Fruit fly (Drosophila melanogaster): ENCODE data around the gene CG4593.

CG4593 gene

DNA sequence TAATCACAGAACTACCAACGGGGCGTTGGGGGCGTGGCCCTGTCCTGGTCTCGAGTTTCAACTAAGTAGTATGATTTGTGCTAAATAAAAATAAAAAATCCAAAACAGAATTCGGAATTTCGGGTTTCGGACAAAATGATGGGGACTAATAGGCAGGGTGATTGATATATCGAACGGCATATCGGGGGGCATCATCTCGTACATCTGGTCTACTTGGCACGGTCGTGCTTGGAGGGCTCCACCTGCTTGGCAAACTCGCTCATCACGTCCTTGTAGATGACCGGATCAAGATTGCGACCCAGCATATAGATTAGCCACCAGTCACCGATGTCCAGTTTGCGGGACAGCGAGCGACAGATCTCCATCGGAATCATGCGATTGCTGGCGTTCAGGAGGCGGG, 39.5 kb upstream of the CG4593 start:
- TF ChIP-seq Hr78 (GFP tag; optimal IDR thresholded peaks at IDR 0.05): no peak
- no peak for TF ChIP-seq Myc (optimal IDR thresholded peaks at IDR 0.05)
- TF ChIP-seq Hr83 (GFP tag; optimal IDR thresholded peaks at IDR 0.05; ENCODE audit: poor library complexity, severe bottlenecking): no peak
- no peak for TF ChIP-seq GATAd (GFP tag; optimal IDR thresholded peaks at IDR 0.05)
- TF ChIP-seq Dfd (GFP tag; optimal IDR thresholded peaks at IDR 0.05): no peak
- TF ChIP-seq tai (GFP tag; optimal IDR thresholded peaks at IDR 0.05): no peak
- no peak for TF ChIP-seq N (GFP tag; optimal IDR thresholded peaks at IDR 0.05)
- no peak for TF ChIP-seq ey (GFP tag; optimal IDR thresholded peaks at IDR 0.05)
- no peak for TF ChIP-seq foxo (GFP tag; optimal IDR thresholded peaks at IDR 0.05)
- TF ChIP-seq Mio (GFP tag; optimal IDR thresholded peaks at IDR 0.05): no peak
- TF ChIP-seq usp (GFP tag; optimal IDR thresholded peaks at IDR 0.05): no peak
- no peak for TF ChIP-seq dl (GFP tag; optimal IDR thresholded peaks at IDR 0.05; ENCODE audit: insufficient read depth in 1 of 2, partially characterized antibody in 2 of 2)
- no peak for TF ChIP-seq Vsx2 (GFP tag; optimal IDR thresholded peaks at IDR 0.05; ENCODE audit: partially characterized antibody)
- no peak for TF ChIP-seq CG32264 (GFP tag; optimal IDR thresholded peaks at IDR 0.05)
- TF ChIP-seq Rel (GFP tag; optimal IDR thresholded peaks at IDR 0.05): no peak
- no peak for TF ChIP-seq Rel (tag; optimal IDR thresholded peaks at IDR 0.05)
- no peak for TF ChIP-seq fru (GFP tag; optimal IDR thresholded peaks at IDR 0.05)
- no peak for TF ChIP-seq Jra (GFP tag; optimal IDR thresholded peaks at IDR 0.05)
- no peak for TF ChIP-seq sv (GFP tag; optimal IDR thresholded peaks at IDR 0.05)

DNA sequence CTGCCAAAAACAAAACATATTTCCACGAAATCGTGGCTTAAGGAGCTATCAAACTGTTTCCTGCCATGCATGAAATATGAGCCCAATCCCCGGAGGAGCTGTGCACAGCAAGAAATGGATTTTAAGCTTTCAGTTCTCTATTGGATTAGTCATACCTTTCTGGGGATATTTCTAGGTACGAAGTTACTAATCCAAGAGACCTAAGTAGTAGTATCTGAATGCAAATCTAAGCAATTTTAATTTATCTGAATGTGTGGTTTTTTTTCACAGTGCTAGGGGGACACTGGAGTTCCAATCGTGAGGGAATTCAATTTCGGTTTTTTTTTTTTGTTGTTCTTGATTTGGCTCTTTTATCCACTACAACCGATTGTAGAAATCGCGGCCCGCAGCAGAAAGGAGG, 37.3 kb upstream of the CG4593 start:
- TF ChIP-seq h (GFP tag; optimal IDR thresholded peaks at IDR 0.05) (peak; percentile 57), br (GFP tag; optimal IDR thresholded peaks at IDR 0.05) (peak; percentile 28), jim (GFP tag; optimal IDR thresholded peaks at IDR 0.05) (no peak), Sp1 (GFP tag; optimal IDR thresholded peaks at IDR 0.05) (peak; percentile 37), Hnf4 (GFP tag; optimal IDR thresholded peaks at IDR 0.05) (peak; percentile 42), OdsH (GFP tag; optimal IDR thresholded peaks at IDR 0.05) (peak; percentile 54), fru (GFP tag; optimal IDR thresholded peaks at IDR 0.05) (peak; percentile 55), rgr (GFP tag; optimal IDR thresholded peaks at IDR 0.05) (peak; percentile 55), Rel (GFP tag; optimal IDR thresholded peaks at IDR 0.05) (no peak), Rel (tag; optimal IDR thresholded peaks at IDR 0.05) (no peak), CG32264 (GFP tag; optimal IDR thresholded peaks at IDR 0.05) (no peak), psq (GFP tag; optimal IDR thresholded peaks at IDR 0.05) (peak; percentile 33), sage (GFP tag; optimal IDR thresholded peaks at IDR 0.05) (no peak), Dfd (GFP tag; optimal IDR thresholded peaks at IDR 0.05) (no peak), CG9705 (GFP tag; optimal IDR thresholded peaks at IDR 0.05) (no peak), ey (GFP tag; optimal IDR thresholded peaks at IDR 0.05) (peak; percentile 48), Hr83 (GFP tag; optimal IDR thresholded peaks at IDR 0.05; ENCODE audit: poor library complexity, severe bottlenecking) (no peak), woc (GFP tag; optimal IDR thresholded peaks at IDR 0.05) (peak; percentile 21), HLH106 (tag; optimal IDR thresholded peaks at IDR 0.05) (peak; percentile 34), foxo (GFP tag; optimal IDR thresholded peaks at IDR 0.05) (peak in 1 of 2 experiments; percentile 63)

DNA sequence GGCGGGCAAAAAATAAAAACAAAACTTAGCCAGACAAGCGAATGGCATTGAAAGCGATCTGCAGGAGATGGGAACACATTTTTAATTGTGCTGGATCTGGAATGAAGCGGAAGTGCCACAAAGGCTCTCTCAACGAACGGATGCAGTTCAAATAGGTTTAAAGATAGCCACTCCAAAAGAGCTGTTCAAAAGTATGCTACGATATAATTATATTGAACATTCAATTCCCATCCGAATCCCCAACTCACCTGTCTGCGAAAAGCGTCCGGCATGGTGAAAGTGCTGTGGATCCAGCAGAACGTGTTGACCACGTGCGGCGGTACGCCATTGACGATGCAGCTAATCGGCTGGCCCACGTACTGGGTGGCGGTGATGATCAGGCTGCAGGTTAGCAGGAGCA, 36.8 kb upstream of the CG4593 start:
- TF ChIP-seq Rel (GFP tag; optimal IDR thresholded peaks at IDR 0.05): no peak
- TF ChIP-seq Rel (tag; optimal IDR thresholded peaks at IDR 0.05): no peak
- no peak for TF ChIP-seq CG9705 (GFP tag; optimal IDR thresholded peaks at IDR 0.05)
- no peak for TF ChIP-seq lola (GFP tag; optimal IDR thresholded peaks at IDR 0.05)
- TF ChIP-seq ey (GFP tag; optimal IDR thresholded peaks at IDR 0.05): no peak
- no peak for TF ChIP-seq Jra (GFP tag; optimal IDR thresholded peaks at IDR 0.05)
- TF ChIP-seq N (GFP tag; optimal IDR thresholded peaks at IDR 0.05): no peak
- no peak for TF ChIP-seq tai (GFP tag; optimal IDR thresholded peaks at IDR 0.05)
- no peak for TF ChIP-seq Hr78 (GFP tag; optimal IDR thresholded peaks at IDR 0.05)
- TF ChIP-seq OdsH (GFP tag; optimal IDR thresholded peaks at IDR 0.05): no peak
- TF ChIP-seq fru (GFP tag; optimal IDR thresholded peaks at IDR 0.05): no peak
- TF ChIP-seq CrebA (GFP tag; optimal IDR thresholded peaks at IDR 0.05; ENCODE audit: borderline replicate concordance): no peak
- TF ChIP-seq dl (GFP tag; optimal IDR thresholded peaks at IDR 0.05; ENCODE audit: insufficient read depth in 1 of 2, partially characterized antibody in 2 of 2): no peak
- no peak for TF ChIP-seq woc (GFP tag; optimal IDR thresholded peaks at IDR 0.05)

DNA sequence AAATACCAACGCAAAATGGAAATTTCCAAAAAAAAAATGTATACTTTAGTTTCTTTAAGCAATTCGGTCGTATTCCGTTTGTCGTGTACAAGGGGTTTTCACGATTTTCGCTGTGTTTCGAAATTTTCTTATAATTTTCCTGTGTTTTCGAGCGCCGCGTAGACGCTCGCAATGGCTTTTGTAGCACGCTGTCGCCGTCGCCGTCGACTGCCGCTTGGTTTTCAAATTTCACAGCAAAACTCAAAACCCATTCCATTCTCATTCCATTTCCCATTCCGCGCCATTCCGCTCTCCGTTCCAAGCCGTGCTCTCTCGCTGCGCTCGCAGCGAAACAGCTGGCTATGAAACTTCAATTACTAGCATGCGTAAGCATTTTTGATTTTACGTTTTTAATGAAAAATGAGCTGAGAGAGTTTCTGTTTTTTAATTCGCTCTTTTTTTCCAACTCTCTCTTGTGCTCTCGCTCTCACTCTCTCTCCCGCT, 32.2 kb upstream of the CG4593 start:
- peak; percentile 4 for TF ChIP-seq HLH106 (tag; optimal IDR thresholded peaks at IDR 0.05)
- TF ChIP-seq Sp1 (GFP tag; optimal IDR thresholded peaks at IDR 0.05): no peak
- TF ChIP-seq N (GFP tag; optimal IDR thresholded peaks at IDR 0.05): no peak
- no peak for TF ChIP-seq jim (GFP tag; optimal IDR thresholded peaks at IDR 0.05)
- no peak for TF ChIP-seq Jra (GFP tag; optimal IDR thresholded peaks at IDR 0.05)
- peak; percentile 24 for TF ChIP-seq psq (GFP tag; optimal IDR thresholded peaks at IDR 0.05)
- peak; percentile 11 to 40 for TF ChIP-seq foxo (GFP tag; optimal IDR thresholded peaks at IDR 0.05)
- no peak for TF ChIP-seq Rel (GFP tag; optimal IDR thresholded peaks at IDR 0.05)
- no peak for TF ChIP-seq Rel (tag; optimal IDR thresholded peaks at IDR 0.05)
- TF ChIP-seq woc (GFP tag; optimal IDR thresholded peaks at IDR 0.05): no peak
- TF ChIP-seq ey (GFP tag; optimal IDR thresholded peaks at IDR 0.05): peak; percentile 4
- TF ChIP-seq dsf (GFP tag; optimal IDR thresholded peaks at IDR 0.05; ENCODE audit: borderline replicate concordance): no peak
- peak; percentile 71 for TF ChIP-seq Dif (GFP tag; optimal IDR thresholded peaks at IDR 0.05; ENCODE audit: partially characterized antibody)
- TF ChIP-seq Vsx2 (GFP tag; optimal IDR thresholded peaks at IDR 0.05; ENCODE audit: partially characterized antibody): peak; percentile 75
- no peak for TF ChIP-seq dmrt93B (GFP tag; optimal IDR thresholded peaks at IDR 0.05)
- no peak for TF ChIP-seq CrebA (GFP tag; optimal IDR thresholded peaks at IDR 0.05; ENCODE audit: borderline replicate concordance)
- TF ChIP-seq fru (GFP tag; optimal IDR thresholded peaks at IDR 0.05): peak; percentile 53
- TF ChIP-seq CG32264 (GFP tag; optimal IDR thresholded peaks at IDR 0.05): no peak
- peak; percentile 8 for TF ChIP-seq h (GFP tag; optimal IDR thresholded peaks at IDR 0.05)
- peak; percentile 29 for TF ChIP-seq br (GFP tag; optimal IDR thresholded peaks at IDR 0.05)
- peak; percentile 31 to 60 for TF ChIP-seq dl (GFP tag; optimal IDR thresholded peaks at IDR 0.05; ENCODE audit: insufficient read depth in 1 of 2, partially characterized antibody in 2 of 2)
- peak; percentile 17 for TF ChIP-seq rgr (GFP tag; optimal IDR thresholded peaks at IDR 0.05)

Data from whole organism, wandering third instar larva.